Fruit fly (Drosophila melanogaster): Measurements from ENCODE around the gene bou.

- TF ChIP-seq EcR (GFP tag; optimal IDR thresholded peaks at IDR 0.05), result no peak
- TF ChIP-seq psq (optimal IDR thresholded peaks at IDR 0.05), result no peak
- TF ChIP-seq pan (optimal IDR thresholded peaks at IDR 0.05), result peak; percentile 45
Measured at dm6 chrX:7000444-7001134, 14.3 kb downstream of the bou start.

Measured in whole organism.